Worm (Caenorhabditis elegans) whole organism, dauer: ENCODE measurements around the gene vps-52.

Experiments used
- unc-62 ChIP-seq: sonication (generic microtip); optimal IDR thresholded peaks from 2 replicates; lab custom pipeline; 2017; ENCODE audit warnings: missing biosample characterization, missing genetic modification reagents, missing genetic modification characterization

vps-52 gene

ce11 chrX:7565005-7565404 lies at the start of gene vps-52:
Gene vps-52, plus strand, starts transcription at chrX:7565323.
- TF ChIP-seq unc-62: no peak

ce11 chrX:7519569-7519968 lies 45.6 kb upstream of the vps-52 start, which contains the start of gene chts-1:
Gene chts-1, minus strand, starts transcription at chrX:7519669.
- no peak for TF ChIP-seq unc-62

- no peak for TF ChIP-seq unc-62
Observed at ce11 chrX:7522595-7522994, 42.5 kb upstream of the vps-52 start.

ce11 chrX:7523799-7524198 lies 41.3 kb upstream of the vps-52 start:
- TF ChIP-seq unc-62: no peak

ce11 chrX:7525271-7525670 lies 39.9 kb upstream of the vps-52 start, which contains the start of gene F46C8.3:
Gene F46C8.3, plus strand, starts transcription at chrX:7525571.
- TF ChIP-seq unc-62: no peak

- TF ChIP-seq unc-62: no peak
Observed at ce11 chrX:7532632-7533031, 32.5 kb upstream of the vps-52 start, which contains the start of gene ceh-14. Gene ceh-14, minus strand, starts transcription at chrX:7532732.

- TF ChIP-seq unc-62: no peak
Observed at ce11 chrX:7534454-7534853, 30.7 kb upstream of the vps-52 start.

ce11 chrX:7536869-7537268 lies 28.3 kb upstream of the vps-52 start:
- TF ChIP-seq unc-62: no peak

- no peak for TF ChIP-seq unc-62
Observed at ce11 chrX:7537742-7538268, 27.3 kb upstream of the vps-52 start, which contains the start of gene dpy-7. Gene dpy-7, minus strand, starts transcription at chrX:7537792.

- TF ChIP-seq unc-62: no peak
Observed at ce11 chrX:7540033-7540432, 25.1 kb upstream of the vps-52 start, which contains the start of gene glb-16. Gene glb-16, minus strand, starts transcription at chrX:7540133.

- TF ChIP-seq unc-62: no peak
Observed at ce11 chrX:7541078-7541477, 24.0 kb upstream of the vps-52 start.

- no peak for TF ChIP-seq unc-62
Observed at ce11 chrX:7546509-7546908, 18.6 kb upstream of the vps-52 start, which contains the start of gene col-174. Gene col-174, plus strand, starts transcription at chrX:7546809.

ce11 chrX:7547696-7548095 lies 17.4 kb upstream of the vps-52 start:
- TF ChIP-seq unc-62: no peak

- TF ChIP-seq unc-62: no peak
Observed at ce11 chrX:7548158-7548557, 17.0 kb upstream of the vps-52 start, which contains the start of gene F46C8.1. Gene F46C8.1, plus strand, starts transcription at chrX:7548458.

ce11 chrX:7550452-7550851 lies 14.7 kb upstream of the vps-52 start:
- TF ChIP-seq unc-62: no peak

ce11 chrX:7553331-7553730 lies 11.8 kb upstream of the vps-52 start:
- no peak for TF ChIP-seq unc-62

ce11 chrX:7554326-7554725 lies 10.8 kb upstream of the vps-52 start, which contains the start of gene F46C8.8:
Gene F46C8.8, minus strand, starts transcription at chrX:7554426.
- no peak for TF ChIP-seq unc-62

ce11 chrX:7558928-7559455 lies 6.1 kb upstream of the vps-52 start, which contains the start of the genes PDB1.1 and F08C6.5:
Gene PDB1.1, minus strand, starts transcription at chrX:7559085.
Gene F08C6.5, plus strand, starts transcription at chrX:7559405.
- TF ChIP-seq unc-62: no peak
